Fruit fly (Drosophila melanogaster): ENCODE data around the gene MED26.

Gene MED26

DNA sequence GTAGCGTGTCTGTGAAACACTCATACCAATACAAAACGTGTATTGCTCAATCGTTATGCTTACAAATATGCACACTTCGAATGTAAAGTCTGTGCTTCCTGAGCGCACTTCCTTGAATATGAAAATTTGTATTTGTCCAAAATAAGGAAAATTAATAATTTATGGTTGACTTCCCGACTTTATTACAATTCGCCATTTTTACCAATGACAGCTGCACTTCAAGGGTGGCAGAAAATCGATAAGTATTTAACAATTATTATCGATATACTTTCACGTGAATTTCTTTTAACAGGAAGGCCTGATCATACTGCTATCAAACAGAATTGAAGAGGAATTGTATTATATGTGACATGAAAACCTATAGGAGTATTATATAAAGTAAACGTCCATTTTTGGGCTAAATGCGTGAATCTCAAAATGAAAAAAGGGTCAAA is 1.4 kb downstream of the MED26 start:
- TF ChIP-seq CG8478 (optimal IDR thresholded peaks at IDR 0.05) (no peak), CTCF (optimal IDR thresholded peaks at IDR 0.05) (no peak)

Data from S2 (cell line).